Fruit fly (Drosophila melanogaster): ENCODE data around the gene CG5131.
A peak's percentile ranks its signal among the peaks of the same experiment; 100 is the strongest.

Gene CG5131

dm6 chr2L:17514090-17514715 lies 29.9 kb downstream of the CG5131 start (continued):
- TF ChIP-seq bab2 (GFP tag; optimal IDR thresholded peaks at IDR 0.05) (peak; percentile 80), CG6854 (GFP tag; optimal IDR thresholded peaks at IDR 0.05) (peak; percentile 77), CG13894 (tag; optimal IDR thresholded peaks at IDR 0.05) (peak; percentile 85), wdn (GFP tag; IDR thresholded peaks at IDR 0.05) (peak; percentile 48; the same call in 1 of the 2 replicates), Mrtf (GFP tag; IDR thresholded peaks at IDR 0.05) (peak; percentile 76; the same call in 2 of the 3 replicates), Adf1 (GFP tag; IDR thresholded peaks at IDR 0.05) (peak; percentile 44; the same call in 1 of the 2 replicates), CG1603 (tag; optimal IDR thresholded peaks at IDR 0.05) (peak; percentile 48), CG31224 (GFP tag; IDR thresholded peaks at IDR 0.05) (peak; percentile 57), CG4730 (GFP tag; IDR thresholded peaks at IDR 0.05) (peak; percentile 85), sc (optimal IDR thresholded peaks at IDR 0.05) (no peak), sc (GFP tag; optimal IDR thresholded peaks at IDR 0.05) (peak; percentile 77), crp (GFP tag; optimal IDR thresholded peaks at IDR 0.05) (peak in 1 of 2 experiments; percentile 36), HLHmδ (GFP tag; optimal IDR thresholded peaks at IDR 0.05) (no peak), CG34224 (GFP tag; IDR thresholded peaks at IDR 0.05; ENCODE audit: partially characterized antibody) (no peak), tio (GFP tag; optimal IDR thresholded peaks at IDR 0.05) (peak; percentile 78), croc (GFP tag; conservative IDR thresholded peaks at IDR 0.05) (peak; percentile 91), CG12104 (GFP tag; optimal IDR thresholded peaks at IDR 0.05) (peak; percentile 66), stc (GFP tag; IDR thresholded peaks at IDR 0.05) (peak; percentile 89), CG13123 (GFP tag; optimal IDR thresholded peaks at IDR 0.05) (no peak), CG17328 (GFP tag; IDR thresholded peaks at IDR 0.05) (peak; percentile 85), pum (GFP tag; optimal IDR thresholded peaks at IDR 0.05) (peak; percentile 79), CG11696 (GFP tag; IDR thresholded peaks at IDR 0.05) (peak; percentile 64; the same call in 1 of the 2 replicates), Rx (GFP tag; IDR thresholded peaks at IDR 0.05) (peak; percentile 65), zfh1 (GFP tag; IDR thresholded peaks at IDR 0.05) (peak; percentile 90), Antp (GFP tag; optimal IDR thresholded peaks at IDR 0.05) (peak; percentile 77), gem (tag; optimal IDR thresholded peaks at IDR 0.05) (peak; percentile 94), dmrt11E (tag; optimal IDR thresholded peaks at IDR 0.05) (peak; percentile 95), psq (GFP tag; optimal IDR thresholded peaks at IDR 0.05) (peak; percentile 62), CG14441 (GFP tag; IDR thresholded peaks at IDR 0.05) (peak; percentile 75), CG1233 (GFP tag; optimal IDR thresholded peaks at IDR 0.05) (peak; percentile 79), hth (optimal IDR thresholded peaks at IDR 0.05) (no peak), Nf-YC (tag; optimal IDR thresholded peaks at IDR 0.05) (peak; percentile 79), bsh (GFP tag; optimal IDR thresholded peaks at IDR 0.05) (peak in 1 of 2 experiments; percentile 95), dysf (GFP tag; IDR thresholded peaks at IDR 0.05) (peak; percentile 87; the same call in 2 of the 3 replicates), CG13287 (GFP tag; IDR thresholded peaks at IDR 0.05; ENCODE audit: partially characterized antibody) (no peak), CG9932 (GFP tag; IDR thresholded peaks at IDR 0.05) (peak; percentile 69), Sry-β (GFP tag; optimal IDR thresholded peaks at IDR 0.05) (peak; percentile 39), BEAF-32 (GFP tag; optimal IDR thresholded peaks at IDR 0.05) (no peak), CrebB (tag; optimal IDR thresholded peaks at IDR 0.05) (peak; percentile 86), odd (GFP tag; optimal IDR thresholded peaks at IDR 0.05) (peak; percentile 80), CG3726 (GFP tag; IDR thresholded peaks at IDR 0.05) (peak; percentile 62; the same call in 1 of the 3 replicates), CG4282 (GFP tag; optimal IDR thresholded peaks at IDR 0.05) (peak; percentile 8), D19B (GFP tag; optimal IDR thresholded peaks at IDR 0.05) (peak; percentile 29), crol (GFP tag; IDR thresholded peaks at IDR 0.05) (0 out of 2 replicates have a peak, but pooled peaks have one; percentile 33), Hr78 (GFP tag; optimal IDR thresholded peaks at IDR 0.05) (peak in 1 of 2 experiments; percentile 62), Tbp (GFP tag; optimal IDR thresholded peaks at IDR 0.05) (no peak), CG6765 (GFP tag; optimal IDR thresholded peaks at IDR 0.05) (peak; percentile 84), seq (GFP tag; IDR thresholded peaks at IDR 0.05) (peak; percentile 79), toy (GFP tag; IDR thresholded peaks at IDR 0.05) (no peak), CG2116 (GFP tag; optimal IDR thresholded peaks at IDR 0.05) (peak; percentile 39)
